Fruit fly (Drosophila melanogaster): Measurements from ENCODE around the gene pzg.

The pzg gene

DNA sequence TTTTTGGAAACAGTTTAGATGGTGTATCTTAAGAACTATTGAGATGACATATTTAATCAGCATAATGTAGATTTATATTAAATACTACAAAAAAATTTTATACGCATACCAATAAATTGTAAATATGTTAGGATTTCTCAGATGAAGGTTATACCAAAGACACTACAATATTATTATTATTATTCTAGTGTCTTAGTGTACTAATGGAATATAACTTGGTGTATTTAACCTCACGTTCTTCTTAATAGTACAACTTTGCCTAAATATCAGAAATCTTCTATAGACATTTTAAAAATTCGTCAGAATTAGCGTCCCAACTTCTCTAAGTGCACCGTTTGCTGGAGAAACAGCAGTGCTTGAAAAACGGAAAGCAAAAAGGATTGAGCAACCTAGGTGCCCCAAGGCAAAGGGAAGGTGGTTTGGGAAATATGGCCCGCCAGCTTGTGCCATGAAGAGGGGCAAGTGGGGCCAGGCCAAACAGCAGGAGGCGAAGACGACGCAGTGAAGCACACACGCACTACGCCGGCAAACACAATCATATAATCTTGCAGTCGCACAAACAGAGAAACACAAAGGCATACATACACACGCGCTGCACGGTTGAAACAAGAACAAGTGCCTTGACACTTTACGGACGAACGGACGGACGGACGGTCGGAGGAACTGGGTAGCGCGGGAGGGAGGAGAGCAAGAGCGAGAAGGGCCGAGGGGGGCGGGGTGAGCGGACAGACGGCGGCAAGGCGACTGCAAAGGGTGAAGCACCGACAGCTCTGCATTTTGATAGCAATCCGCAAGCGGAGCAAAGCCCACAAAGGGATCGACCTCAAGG, 32.8 kb upstream of the pzg start (continued):
- TF ChIP-seq HHEX (GFP tag; optimal IDR thresholded peaks at IDR 0.05) (peak; percentile 18), al (GFP tag; IDR thresholded peaks at IDR 0.05) (no peak), Hr39 (optimal IDR thresholded peaks at IDR 0.05) (peak; percentile 28), Mad (GFP tag; optimal IDR thresholded peaks at IDR 0.05) (no peak), CG10321 (GFP tag; IDR thresholded peaks at IDR 0.05) (no peak), CG3838 (GFP tag; optimal IDR thresholded peaks at IDR 0.05) (no peak), CG16815 (GFP tag; optimal IDR thresholded peaks at IDR 0.05) (no peak), crol (GFP tag; IDR thresholded peaks at IDR 0.05) (peak; percentile 96), CG12219 (GFP tag; optimal IDR thresholded peaks at IDR 0.05) (no peak), CG11695 (GFP tag; IDR thresholded peaks at IDR 0.05) (no peak), nerfin-1 (tag; optimal IDR thresholded peaks at IDR 0.05) (no peak), Abd-B (GFP tag; optimal IDR thresholded peaks at IDR 0.05) (no peak), gem (tag; optimal IDR thresholded peaks at IDR 0.05) (no peak), pho (GFP tag; optimal IDR thresholded peaks at IDR 0.05) (no peak), disco-r (GFP tag; optimal IDR thresholded peaks at IDR 0.05) (no peak), CG11696 (GFP tag; IDR thresholded peaks at IDR 0.05) (no peak), slbo (GFP tag; IDR thresholded peaks at IDR 0.05) (0 out of 2 replicates have a peak, but pooled peaks have one; percentile 17), Med (GFP tag) (peak; percentile 65)

DNA sequence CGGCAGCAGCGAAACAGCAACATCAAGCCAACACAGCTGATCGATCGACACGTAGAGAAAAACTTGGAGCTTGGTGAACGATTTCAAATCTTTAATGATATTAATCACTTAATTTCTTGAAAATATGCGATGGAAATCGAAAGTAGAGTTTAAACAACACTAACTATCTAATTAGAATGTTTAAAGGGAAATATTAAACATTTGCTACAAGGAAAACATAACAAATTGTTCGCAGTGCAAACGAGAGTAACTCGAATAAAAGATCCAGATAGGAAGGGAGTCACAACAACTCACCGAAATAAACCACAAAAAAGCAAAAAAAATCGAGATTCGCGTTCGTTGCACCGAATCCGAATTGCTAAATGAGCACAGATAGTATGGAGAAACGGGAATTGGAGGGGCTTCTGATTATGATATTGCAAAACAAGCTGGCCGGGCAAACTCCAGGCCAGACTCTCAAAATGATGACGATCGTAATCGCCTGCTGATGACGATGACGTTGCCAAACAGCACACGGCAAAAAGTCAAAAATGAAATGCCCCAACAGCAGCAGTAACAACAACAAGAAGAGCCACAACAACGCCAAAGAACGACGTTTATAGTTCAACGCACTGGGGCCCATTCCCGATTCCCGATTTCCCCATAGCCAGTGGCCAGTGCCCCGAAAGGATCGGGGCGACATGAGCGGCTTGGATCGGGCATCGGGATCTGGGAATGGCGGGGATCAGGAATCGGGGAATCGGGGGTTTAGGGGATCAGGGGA, 32.0 kb upstream of the pzg start:
- TF ChIP-seq CG17361 (GFP tag; IDR thresholded peaks at IDR 0.05) = peak; percentile 50; the same call in 2 of the 3 replicates
- TF ChIP-seq CG17802 (tag; optimal IDR thresholded peaks at IDR 0.05) = no peak
- TF ChIP-seq jigr1 (GFP tag; IDR thresholded peaks at IDR 0.05) = no peak
- no peak for TF ChIP-seq Hr39 (optimal IDR thresholded peaks at IDR 0.05)
- TF ChIP-seq CkIIα-i1 (GFP tag; IDR thresholded peaks at IDR 0.05) = no peak
- TF ChIP-seq CG12744 (GFP tag; optimal IDR thresholded peaks at IDR 0.05) = no peak
- TF ChIP-seq cas (GFP tag; IDR thresholded peaks at IDR 0.05) = no peak
- peak; percentile 43 for TF ChIP-seq jing (GFP tag; optimal IDR thresholded peaks at IDR 0.05)
- 0 out of 2 replicates have a peak, but pooled peaks have one; percentile 8 for TF ChIP-seq CG1024 (GFP tag; IDR thresholded peaks at IDR 0.05)
- TF ChIP-seq CG1647 (GFP tag; optimal IDR thresholded peaks at IDR 0.05) = no peak
- no peak for TF ChIP-seq HmgD (GFP tag; optimal IDR thresholded peaks at IDR 0.05)
- TF ChIP-seq Lpt (GFP tag; optimal IDR thresholded peaks at IDR 0.05) = no peak
- TF ChIP-seq HLH54F (GFP tag; optimal IDR thresholded peaks at IDR 0.05) = no peak
- TF ChIP-seq CG13775 (GFP tag; optimal IDR thresholded peaks at IDR 0.05) = no peak
- TF ChIP-seq mam (GFP tag; optimal IDR thresholded peaks at IDR 0.05) = peak; percentile 8
- TF ChIP-seq CG8281 (tag; optimal IDR thresholded peaks at IDR 0.05) = no peak
- no peak for TF ChIP-seq fru (optimal IDR thresholded peaks at IDR 0.05)
- no peak for TF ChIP-seq Nf-YA (GFP tag; IDR thresholded peaks at IDR 0.05)
- TF ChIP-seq pzg (GFP tag; optimal IDR thresholded peaks at IDR 0.05) = no peak
- peak; percentile 48 for TF ChIP-seq CG12391 (tag; optimal IDR thresholded peaks at IDR 0.05)
- peak; percentile 39 for TF ChIP-seq CG13424 (tag; optimal IDR thresholded peaks at IDR 0.05)
- TF ChIP-seq bab2 (GFP tag; optimal IDR thresholded peaks at IDR 0.05) = peak; percentile 33
- TF ChIP-seq ham (GFP tag; IDR thresholded peaks at IDR 0.05) = no peak
- TF ChIP-seq peb (GFP tag; IDR thresholded peaks at IDR 0.05) = no peak
- no peak for TF ChIP-seq NC2α (GFP tag; optimal IDR thresholded peaks at IDR 0.05)
- no peak for TF ChIP-seq CG43689 (GFP tag; IDR thresholded peaks at IDR 0.05)
- TF ChIP-seq ato (GFP tag; IDR thresholded peaks at IDR 0.05; ENCODE audit: partially characterized antibody) = no peak
- TF ChIP-seq amos (GFP tag; IDR thresholded peaks at IDR 0.05; ENCODE audit: partially characterized antibody) = no peak
- TF ChIP-seq Deaf1 (tag; optimal IDR thresholded peaks at IDR 0.05) = no peak
- no peak for TF ChIP-seq Ets65A (GFP tag)
- no peak for TF ChIP-seq CG8359 (GFP tag; optimal IDR thresholded peaks at IDR 0.05; ENCODE audit: borderline replicate concordance)
- no peak for TF ChIP-seq gcm2 (GFP tag; optimal IDR thresholded peaks at IDR 0.05)

All from whole organism, embryonic.